Worm (Caenorhabditis elegans) whole organism, late embryonic: ENCODE measurements around the gene ins-19.
"Not testable (repeated sequence)": the region's sequence is repeated elsewhere in the genome, so short reads cannot be mapped to it uniquely, and the experiment has no call there.

ENCODE experiments used
- C08G9.2 ChIP-seq: sonication (generic microtip); optimal IDR thresholded peaks from 2 replicates; lab custom pipeline; 2016; ENCODE audit warnings: mild to moderate bottlenecking, missing genetic modification characterization, moderate library complexity, missing compliant biosample characterization
- K09A11.1 ChIP-seq: sonication (generic microtip); optimal IDR thresholded peaks from 2 replicates; lab custom pipeline; 2017; ENCODE audit warnings: antibody characterized with exemption, mild to moderate bottlenecking, missing genetic modification characterization, missing compliant biosample characterization; ENCODE audit not compliant: insufficient read depth
- T23F11.4 ChIP-seq: fragments of 200-800 bp; sonication (Bioruptor generic); optimal IDR thresholded peaks from 2 replicates; lab custom pipeline; 2018; ENCODE audit warnings: mild to moderate bottlenecking, missing genetic modification characterization, missing compliant biosample characterization
- Y22D7AL.16 ChIP-seq: sonication (generic microtip); optimal IDR thresholded peaks from 2 replicates; lab custom pipeline; 2016; ENCODE audit warnings: missing genetic modification characterization, missing compliant biosample characterization
- ahr-1 ChIP-seq: sonication (generic microtip); optimal IDR thresholded peaks from 2 replicates; lab custom pipeline; 2016; ENCODE audit warnings: missing genetic modification characterization, missing compliant biosample characterization
- ama-1 ChIP-seq: fragments of 150-350 bp; optimal IDR thresholded peaks from 2 replicates; lab custom pipeline; 2014
- ceh-14 ChIP-seq: sonication (generic microtip); optimal IDR thresholded peaks from 2 replicates; lab custom pipeline; 2016; ENCODE audit warnings: missing genotype, missing genetic modification characterization, missing compliant biosample characterization
- ceh-18 ChIP-seq: sonication (generic microtip); optimal IDR thresholded peaks from 2 replicates; lab custom pipeline; 2016; ENCODE audit warnings: missing genetic modification characterization, missing compliant biosample characterization
- ceh-2 ChIP-seq: sonication (generic microtip); optimal IDR thresholded peaks from 2 replicates; lab custom pipeline; 2016; ENCODE audit warnings: missing genotype, missing genetic modification characterization, missing compliant biosample characterization
- ceh-22 ChIP-seq: sonication (generic microtip); optimal IDR thresholded peaks from 2 replicates; lab custom pipeline; 2017; ENCODE audit warnings: missing biosample characterization, missing genetic modification characterization
- ceh-24 ChIP-seq: sonication (generic microtip); optimal IDR thresholded peaks from 2 replicates; lab custom pipeline; 2016; ENCODE audit warnings: mild to moderate bottlenecking, missing genetic modification characterization, missing compliant biosample characterization
- ceh-31 ChIP-seq: sonication (generic microtip); optimal IDR thresholded peaks from 2 replicates; lab custom pipeline; 2016; ENCODE audit warnings: missing genetic modification characterization, missing compliant biosample characterization
- ceh-34 ChIP-seq: sonication (generic microtip); optimal IDR thresholded peaks from 2 replicates; lab custom pipeline; 2016; ENCODE audit warnings: mild to moderate bottlenecking, missing genetic modification characterization, missing compliant biosample characterization
- ceh-48 ChIP-seq: sonication (generic microtip); optimal IDR thresholded peaks from 2 replicates; lab custom pipeline; 2016; ENCODE audit warnings: missing genetic modification characterization, inconsistent platforms, missing compliant biosample characterization
- ceh-6 ChIP-seq: fragments of 200-800 bp; sonication (Bioruptor generic); optimal IDR thresholded peaks from 2 replicates; lab custom pipeline; 2018; ENCODE audit warnings: mild to moderate bottlenecking, missing genetic modification characterization, missing compliant biosample characterization
- che-1 ChIP-seq: sonication (generic microtip); optimal IDR thresholded peaks from 2 replicates; lab custom pipeline; 2016; ENCODE audit warnings: mild to moderate bottlenecking, missing genetic modification characterization, missing compliant biosample characterization
- dve-1 ChIP-seq: sonication (generic microtip); optimal IDR thresholded peaks from 2 replicates; lab custom pipeline; 2017; ENCODE audit warnings: antibody characterized with exemption, mild to moderate bottlenecking, missing genetic modification characterization, missing compliant biosample characterization
- elt-2 ChIP-seq: sonication (generic microtip); optimal IDR thresholded peaks from 2 replicates; lab custom pipeline; 2016; ENCODE audit warnings: missing genetic modification reagents, missing genetic modification characterization, missing compliant biosample characterization
- ets-4 ChIP-seq: sonication (generic microtip); optimal IDR thresholded peaks from 2 replicates; lab custom pipeline; 2016; ENCODE audit warnings: missing genetic modification characterization, missing compliant biosample characterization
- fkh-10 ChIP-seq: fragments of 150-350 bp; optimal IDR thresholded peaks from 2 replicates; lab custom pipeline; 2014; ENCODE audit warnings: missing biosample characterization, missing genetic modification reagents, missing genetic modification characterization
- fkh-6 ChIP-seq: sonication (generic microtip); optimal IDR thresholded peaks from 2 replicates; lab custom pipeline; 2016; ENCODE audit warnings: missing genetic modification characterization, missing compliant biosample characterization
- hlh-15 ChIP-seq: sonication (generic microtip); optimal IDR thresholded peaks from 2 replicates; lab custom pipeline; 2016; ENCODE audit warnings: missing genetic modification characterization, missing compliant biosample characterization
- hlh-8 ChIP-seq: sonication (generic microtip); optimal IDR thresholded peaks from 2 replicates; lab custom pipeline; 2016; ENCODE audit warnings: missing genotype, missing genetic modification characterization, missing compliant biosample characterization
- mec-3 ChIP-seq: sonication (generic microtip); optimal IDR thresholded peaks from 2 replicates; lab custom pipeline; 2016; ENCODE audit warnings: borderline replicate concordance, missing genetic modification characterization, missing compliant biosample characterization
- nfya-1 ChIP-seq: sonication (generic microtip); optimal IDR thresholded peaks from 2 replicates; lab custom pipeline; 2017; ENCODE audit warnings: missing genetic modification characterization, mild to moderate bottlenecking, missing compliant biosample characterization, antibody characterized with exemption, moderate library complexity
- nhr-11 ChIP-seq: fragments of 150-350 bp; optimal IDR thresholded peaks from 2 replicates; lab custom pipeline; 2014; ENCODE audit warnings: missing biosample characterization, missing genetic modification characterization
- npax-4 ChIP-seq: sonication (generic microtip); optimal IDR thresholded peaks from 2 replicates; lab custom pipeline; 2016; ENCODE audit warnings: missing genetic modification characterization, missing compliant biosample characterization
- pat-9 ChIP-seq: fragments of 200-800 bp; sonication (Bioruptor generic); optimal IDR thresholded peaks from 2 replicates; lab custom pipeline; 2018; ENCODE audit warnings: mild to moderate bottlenecking, missing genetic modification characterization, moderate library complexity, missing compliant biosample characterization
- pax-1 ChIP-seq: fragments of 150-350 bp; optimal IDR thresholded peaks from 2 replicates; lab custom pipeline; 2014; ENCODE audit warnings: missing biosample characterization, missing genetic modification characterization
- pros-1 ChIP-seq: fragments of 150-350 bp; optimal IDR thresholded peaks from 2 replicates; lab custom pipeline; 2014; ENCODE audit warnings: missing biosample characterization, missing genetic modification reagents, missing genetic modification characterization
- rnt-1 ChIP-seq: sonication (generic microtip); optimal IDR thresholded peaks from 2 replicates; lab custom pipeline; 2016; ENCODE audit warnings: missing genetic modification characterization, missing compliant biosample characterization
- sdc-2 ChIP-seq: sonication (generic microtip); optimal IDR thresholded peaks from 2 replicates; lab custom pipeline; 2016; ENCODE audit warnings: missing genotype, missing genetic modification characterization, missing compliant biosample characterization
- sox-2 ChIP-seq: fragments of 200-800 bp; sonication (Bioruptor generic); IDR thresholded peaks from 2 replicates; pipeline ENCODE4 v1.3.6; 2022; ENCODE audit warnings: missing genetic modification reagents, missing genetic modification characterization, missing compliant biosample characterization
- tbx-2 ChIP-seq: sonication (generic microtip); optimal IDR thresholded peaks from 2 replicates; lab custom pipeline; 2016; ENCODE audit warnings: missing genetic modification characterization, missing compliant biosample characterization
- tbx-7 ChIP-seq: sonication (generic microtip); optimal IDR thresholded peaks from 2 replicates; lab custom pipeline; 2016; ENCODE audit warnings: missing genotype, missing genetic modification characterization, missing compliant biosample characterization
- ttx-3 ChIP-seq: sonication (generic microtip); optimal IDR thresholded peaks from 2 replicates; lab custom pipeline; 2016; ENCODE audit warnings: missing genetic modification reagents, missing genetic modification characterization, missing compliant biosample characterization
- unc-42 ChIP-seq: sonication (generic microtip); optimal IDR thresholded peaks from 2 replicates; lab custom pipeline; 2016; ENCODE audit warnings: missing genotype, missing genetic modification characterization, missing compliant biosample characterization
- unc-86 ChIP-seq: sonication (generic microtip); optimal IDR thresholded peaks from 2 replicates; lab custom pipeline; 2016; ENCODE audit warnings: missing genetic modification characterization, missing compliant biosample characterization
- zip-5 ChIP-seq: sonication (generic microtip); optimal IDR thresholded peaks from 2 replicates; lab custom pipeline; 2016; ENCODE audit warnings: missing genetic modification characterization, missing compliant biosample characterization

ins-19 gene

ce11 chrII:3126741-3127140 is 500 bp upstream of the ins-19 start, which contains the start of gene ins-31:
TSS of gene ins-31 (plus strand) at chrII:3127041.
- not testable (repeated sequence) for TF ChIP-seq ceh-22 (tag; lab: Kevin White, UChicago); ama-1; Y22D7AL.16 (tag; lab: Kevin White, UChicago)

- TF ChIP-seq pros-1 (no peak), mec-3 (tag; lab: Kevin White, UChicago) (no peak), hlh-8 (tag; lab: Kevin White, UChicago) (no peak), T23F11.4 (no peak), pax-1 (tag; lab: Kevin White, UChicago) (no peak), ama-1 (no peak), Y22D7AL.16 (tag; lab: Kevin White, UChicago) (no peak), unc-86 (tag; lab: Kevin White, UChicago) (no peak), nhr-11 (tag; lab: Kevin White, UChicago) (no peak), ceh-6 (GFP tag; lab: Kevin White, UChicago) (no peak), sox-2 (no peak), tbx-7 (tag; lab: Kevin White, UChicago) (no peak), npax-4 (tag; lab: Kevin White, UChicago) (no peak), ets-4 (tag; lab: Kevin White, UChicago) (no peak), ceh-24 (tag; lab: Kevin White, UChicago) (no peak), fkh-6 (no peak), elt-2 (tag; lab: Kevin White, UChicago) (no peak), rnt-1 (tag; lab: Kevin White, UChicago) (no peak), fkh-10 (GFP tag; lab: Kevin White, UChicago) (no peak), ceh-18 (no peak)
These were observed 3.0 kb downstream of the ins-19 start, which contains the start of gene srh-71 for ce11 chrII:3123206-3123605. TSS of gene srh-71 (plus strand) at chrII:3123506.

ce11 chrII:3118907-3119382 is 7.3 kb downstream of the ins-19 start, which contains the start of gene T10D4.6:
TSS of gene T10D4.6 (plus strand) at chrII:3119332.
- TF ChIP-seq tbx-2 (peak; percentile 70), pat-9 (tag; lab: Kevin White, UChicago) (no peak), ttx-3 (tag; lab: Kevin White, UChicago) (no peak), hlh-15 (no peak), ceh-2 (tag; lab: Kevin White, UChicago) (peak; percentile 0), unc-42 (peak; percentile 34), T23F11.4 (no peak), ceh-34 (tag; lab: Kevin White, UChicago) (peak; percentile 40), ceh-31 (tag; lab: Kevin White, UChicago) (peak; percentile 27), nfya-1 (tag; lab: Kevin White, UChicago) (peak; percentile 42), sdc-2 (no peak), ceh-48 (tag; lab: Kevin White, UChicago) (peak; percentile 71)

- TF ChIP-seq ceh-48 (tag; lab: Kevin White, UChicago) (no peak), zip-5 (tag; lab: Kevin White, UChicago) (no peak), ceh-31 (tag; lab: Kevin White, UChicago) (no peak), hlh-8 (tag; lab: Kevin White, UChicago) (no peak), Y22D7AL.16 (tag; lab: Kevin White, UChicago) (no peak), K09A11.1 (tag; lab: Kevin White, UChicago) (no peak), C08G9.2 (no peak), unc-86 (tag; lab: Kevin White, UChicago) (no peak), pros-1 (no peak), che-1 (no peak), dve-1 (tag; lab: Kevin White, UChicago) (no peak), ahr-1 (tag; lab: Kevin White, UChicago) (no peak), nfya-1 (tag; lab: Kevin White, UChicago) (no peak), ceh-14 (tag; lab: Kevin White, UChicago) (no peak)
These were observed 8.8 kb downstream of the ins-19 start, which contains the start of gene T10D4.7 for ce11 chrII:3117471-3117870. TSS of gene T10D4.7 (plus strand) at chrII:3117771.
